Fruit fly (Drosophila melanogaster): Measurements from ENCODE around the gene Gk1.

Gk1 gene

dm6 chr3L:223019-223902 lies 17.6 kb upstream of the Gk1 start, which contains the start of the genes pyx and CG33229:
Gene pyx (minus strand): TSS chr3L:223069.
Gene CG33229 (plus strand): TSS chr3L:223852.
- TF ChIP-seq h (optimal IDR thresholded peaks at IDR 0.05) = no peak
- no peak for TF ChIP-seq ttk (optimal IDR thresholded peaks at IDR 0.05)
- TF ChIP-seq Myc (optimal IDR thresholded peaks at IDR 0.05) = no peak
- no peak for TF ChIP-seq Sin3A (optimal IDR thresholded peaks at IDR 0.05)
- no peak for TF ChIP-seq psq (optimal IDR thresholded peaks at IDR 0.05)
- no peak for TF ChIP-seq insv (optimal IDR thresholded peaks at IDR 0.05)

dm6 chr3L:217480-218118 lies 12.0 kb upstream of the Gk1 start, which contains the start of gene CG13877:
Gene CG13877 (plus strand): TSS chr3L:218068.
- TF ChIP-seq ttk (optimal IDR thresholded peaks at IDR 0.05) (no peak), psq (optimal IDR thresholded peaks at IDR 0.05) (no peak), Myc (optimal IDR thresholded peaks at IDR 0.05) (no peak), insv (optimal IDR thresholded peaks at IDR 0.05) (no peak), Sin3A (optimal IDR thresholded peaks at IDR 0.05) (no peak), h (optimal IDR thresholded peaks at IDR 0.05) (no peak)

- TF ChIP-seq Sin3A (optimal IDR thresholded peaks at IDR 0.05) = no peak
- no peak for TF ChIP-seq h (optimal IDR thresholded peaks at IDR 0.05)
- TF ChIP-seq insv (optimal IDR thresholded peaks at IDR 0.05) = no peak
- no peak for TF ChIP-seq ttk (optimal IDR thresholded peaks at IDR 0.05)
- TF ChIP-seq Myc (optimal IDR thresholded peaks at IDR 0.05) = no peak
- TF ChIP-seq psq (optimal IDR thresholded peaks at IDR 0.05) = no peak
Measured at dm6 chr3L:216325-216724, 10.7 kb upstream of the Gk1 start, which contains the start of gene Kaz1-ORFB. Gene Kaz1-ORFB (plus strand): TSS chr3L:216625.

dm6 chr3L:212520-212919 lies 6.9 kb upstream of the Gk1 start, which contains the start of the genes thoc7 and Dis3l2:
Gene thoc7 (minus strand): TSS chr3L:212687.
Gene Dis3l2 (plus strand): TSS chr3L:212709.
- TF ChIP-seq Myc (optimal IDR thresholded peaks at IDR 0.05) (no peak), psq (optimal IDR thresholded peaks at IDR 0.05) (no peak), ttk (optimal IDR thresholded peaks at IDR 0.05) (no peak), h (optimal IDR thresholded peaks at IDR 0.05) (no peak), Sin3A (optimal IDR thresholded peaks at IDR 0.05) (no peak), insv (optimal IDR thresholded peaks at IDR 0.05) (no peak)

dm6 chr3L:211200-211599 lies 5.6 kb upstream of the Gk1 start, which contains the start of gene Prp4k:
Gene Prp4k (minus strand): TSS chr3L:211457.
- TF ChIP-seq psq (optimal IDR thresholded peaks at IDR 0.05) (no peak), h (optimal IDR thresholded peaks at IDR 0.05) (no peak), insv (optimal IDR thresholded peaks at IDR 0.05) (no peak), Sin3A (optimal IDR thresholded peaks at IDR 0.05) (no peak), ttk (optimal IDR thresholded peaks at IDR 0.05) (no peak), Myc (optimal IDR thresholded peaks at IDR 0.05) (no peak)

dm6 chr3L:203536-204135 lies 2.0 kb downstream of the Gk1 start, which contains the start of gene NitFhit:
Gene NitFhit (plus strand): TSS chr3L:203730.
- TF ChIP-seq Sin3A (optimal IDR thresholded peaks at IDR 0.05) (no peak), psq (optimal IDR thresholded peaks at IDR 0.05) (no peak), h (optimal IDR thresholded peaks at IDR 0.05) (no peak), ttk (optimal IDR thresholded peaks at IDR 0.05) (no peak), Myc (optimal IDR thresholded peaks at IDR 0.05) (no peak), insv (optimal IDR thresholded peaks at IDR 0.05) (no peak)

- TF ChIP-seq insv (optimal IDR thresholded peaks at IDR 0.05) = no peak
Measured at dm6 chr3L:199754-200596, 5.7 kb downstream of the Gk1 start, which contains the start of the genes rno and mri. Gene rno (minus strand): TSS chr3L:199762. Gene mri (plus strand): TSS chr3L:200174.

dm6 chr3L:199050-199745 lies 6.4 kb downstream of the Gk1 start:
- TF ChIP-seq psq (optimal IDR thresholded peaks at IDR 0.05) (no peak), Myc (optimal IDR thresholded peaks at IDR 0.05) (no peak), insv (optimal IDR thresholded peaks at IDR 0.05) (no peak), ttk (optimal IDR thresholded peaks at IDR 0.05) (no peak), Sin3A (optimal IDR thresholded peaks at IDR 0.05) (no peak), h (optimal IDR thresholded peaks at IDR 0.05) (no peak)

dm6 chr3L:184251-184650 lies 21.4 kb downstream of the Gk1 start, which contains the start of the genes CG34140, Mkp and Mtch:
Gene CG34140 (minus strand): TSS chr3L:184424.
Gene Mkp (minus strand): TSS chr3L:184540.
Gene Mtch (plus strand): TSS chr3L:184626.
- TF ChIP-seq Sin3A (optimal IDR thresholded peaks at IDR 0.05) (no peak), psq (optimal IDR thresholded peaks at IDR 0.05) (no peak), h (optimal IDR thresholded peaks at IDR 0.05) (no peak), insv (optimal IDR thresholded peaks at IDR 0.05) (no peak), Myc (optimal IDR thresholded peaks at IDR 0.05) (no peak), ttk (optimal IDR thresholded peaks at IDR 0.05) (no peak)

- TF ChIP-seq psq (optimal IDR thresholded peaks at IDR 0.05) = no peak
- TF ChIP-seq h (optimal IDR thresholded peaks at IDR 0.05) = no peak
- no peak for TF ChIP-seq insv (optimal IDR thresholded peaks at IDR 0.05)
- no peak for TF ChIP-seq Myc (optimal IDR thresholded peaks at IDR 0.05)
- no peak for TF ChIP-seq ttk (optimal IDR thresholded peaks at IDR 0.05)
- TF ChIP-seq Sin3A (optimal IDR thresholded peaks at IDR 0.05) = no peak
Measured at dm6 chr3L:180262-180543, 25.4 kb downstream of the Gk1 start.

Data from Kc167 (cell line).